Worm (Caenorhabditis elegans): Measurements from ENCODE around the gene T26C11.9.

Gene T26C11.9

ce11 chrX:1850525-1850924, 3.1 kb downstream of the T26C11.9 start:
- no peak for TF ChIP-seq F16B12.6 (tag; optimal IDR thresholded peaks at IDR 0.05)
- TF ChIP-seq lir-3 (tag; optimal IDR thresholded peaks at IDR 0.05; ENCODE audit: poor library complexity): no peak
- no peak for TF ChIP-seq pqm-1 (tag; optimal IDR thresholded peaks at IDR 0.05)
- TF ChIP-seq nhr-76 (tag; optimal IDR thresholded peaks at IDR 0.05): no peak
- no peak for TF ChIP-seq fkh-8 (tag; optimal IDR thresholded peaks at IDR 0.05)
- TF ChIP-seq skn-1 (tag; optimal IDR thresholded peaks at IDR 0.05): no peak
- TF ChIP-seq fkh-10 (GFP tag; optimal IDR thresholded peaks at IDR 0.05): no peak
- no peak for TF ChIP-seq aly-2 (tag; optimal IDR thresholded peaks at IDR 0.05)
- TF ChIP-seq ztf-4 (tag; optimal IDR thresholded peaks at IDR 0.05): no peak
- no peak for TF ChIP-seq hlh-4 (tag; optimal IDR thresholded peaks at IDR 0.05)
- TF ChIP-seq isw-1 (GFP tag; IDR thresholded peaks at IDR 0.05): no peak
- no peak for TF ChIP-seq aha-1 (tag; optimal IDR thresholded peaks at IDR 0.05)
- no peak for TF ChIP-seq ceh-90 (tag; optimal IDR thresholded peaks at IDR 0.05)
- TF ChIP-seq unc-62 (GFP tag; optimal IDR thresholded peaks at IDR 0.05): no peak
- no peak for TF ChIP-seq tlp-1 (tag; optimal IDR thresholded peaks at IDR 0.05)
- TF ChIP-seq nhr-19 (GFP tag; conservative IDR thresholded peaks at IDR 0.05): no peak
- no peak for TF ChIP-seq elt-3 (tag; optimal IDR thresholded peaks at IDR 0.05)
- TF ChIP-seq nhr-11 (tag; optimal IDR thresholded peaks at IDR 0.05): no peak

ce11 chrX:1848575-1848974, 5.1 kb downstream of the T26C11.9 start, which contains the start of gene ceh-41:
TSS of gene ceh-41 (minus strand) at chrX:1848675.
- TF ChIP-seq grh-1 (GFP tag; IDR thresholded peaks at IDR 0.05): no peak
- no peak for TF ChIP-seq nhr-71 (tag; optimal IDR thresholded peaks at IDR 0.05)
- TF ChIP-seq pag-3 (tag; optimal IDR thresholded peaks at IDR 0.05; ENCODE audit: borderline replicate concordance, insufficient read depth): no peak
- no peak for TF ChIP-seq elt-3 (tag; optimal IDR thresholded peaks at IDR 0.05)
- TF ChIP-seq unc-62 (GFP tag; optimal IDR thresholded peaks at IDR 0.05): no peak
- TF ChIP-seq mef-2 (tag; optimal IDR thresholded peaks at IDR 0.05): no peak
- TF ChIP-seq nhr-85 (tag): no peak
- no peak for TF ChIP-seq efl-1 (optimal IDR thresholded peaks at IDR 0.05)
- peak in 1 of 2 experiments; percentile 17 for TF ChIP-seq efl-1 (GFP tag; optimal IDR thresholded peaks at IDR 0.05 in 1 of 2)

ce11 chrX:1847685-1848084, 6.0 kb downstream of the T26C11.9 start:
- TF ChIP-seq lin-39 (tag; optimal IDR thresholded peaks at IDR 0.05) (no peak), ama-1 (optimal IDR thresholded peaks at IDR 0.05) (no peak), mef-2 (tag; optimal IDR thresholded peaks at IDR 0.05) (no peak), fkh-4 (tag; optimal IDR thresholded peaks at IDR 0.05; ENCODE audit: borderline replicate concordance) (no peak)

- no peak for TF ChIP-seq ceh-90 (tag; optimal IDR thresholded peaks at IDR 0.05)
- no peak for TF ChIP-seq vab-15 (tag; optimal IDR thresholded peaks at IDR 0.05)
- TF ChIP-seq ama-1 (optimal IDR thresholded peaks at IDR 0.05): no peak
- no peak for TF ChIP-seq hlh-17 (GFP tag; optimal IDR thresholded peaks at IDR 0.05; ENCODE audit: borderline replicate concordance)
- no peak for TF ChIP-seq unc-86 (tag; optimal IDR thresholded peaks at IDR 0.05)
- no peak for TF ChIP-seq Y116A8C.19 (tag; optimal IDR thresholded peaks at IDR 0.05; ENCODE audit: borderline replicate concordance)
- TF ChIP-seq nhr-71 (tag; optimal IDR thresholded peaks at IDR 0.05): peak; percentile 36
- TF ChIP-seq efl-3 (GFP tag; optimal IDR thresholded peaks at IDR 0.05): no peak
- TF ChIP-seq elt-3 (tag; optimal IDR thresholded peaks at IDR 0.05): no peak
- TF ChIP-seq unc-98 (GFP tag; IDR thresholded peaks at IDR 0.05): no peak
- TF ChIP-seq lin-35 (GFP tag; optimal IDR thresholded peaks at IDR 0.05): peak; percentile 49 to 88
- TF ChIP-seq pax-3 (tag; optimal IDR thresholded peaks at IDR 0.05): no peak
- TF ChIP-seq nhr-90 (tag; optimal IDR thresholded peaks at IDR 0.05; ENCODE audit: poor library complexity): no peak
- no peak for TF ChIP-seq F16B12.6 (tag; optimal IDR thresholded peaks at IDR 0.05)
- TF ChIP-seq snpc-4 (tag; optimal IDR thresholded peaks at IDR 0.05): no peak
- TF ChIP-seq nhr-47 (tag; optimal IDR thresholded peaks at IDR 0.05): peak; percentile 47
- no peak for TF ChIP-seq aha-1 (tag; optimal IDR thresholded peaks at IDR 0.05)
- no peak for TF ChIP-seq pqm-1 (tag; optimal IDR thresholded peaks at IDR 0.05)
- no peak for TF ChIP-seq pag-3 (tag; optimal IDR thresholded peaks at IDR 0.05; ENCODE audit: borderline replicate concordance, insufficient read depth)
- TF ChIP-seq swsn-7 (tag; optimal IDR thresholded peaks at IDR 0.05): no peak
- TF ChIP-seq hpl-2 (GFP tag; optimal IDR thresholded peaks at IDR 0.05): no peak
- no peak for TF ChIP-seq zag-1 (tag; optimal IDR thresholded peaks at IDR 0.05)
- TF ChIP-seq egl-27 (tag; optimal IDR thresholded peaks at IDR 0.05): no peak
- no peak for TF ChIP-seq sptf-1 (tag; optimal IDR thresholded peaks at IDR 0.05)
- TF ChIP-seq tlp-1 (tag; optimal IDR thresholded peaks at IDR 0.05): no peak
- no peak for TF ChIP-seq fkh-8 (tag; optimal IDR thresholded peaks at IDR 0.05)
- TF ChIP-seq fkh-4 (tag; optimal IDR thresholded peaks at IDR 0.05; ENCODE audit: borderline replicate concordance): no peak
- TF ChIP-seq nhr-12 (tag; optimal IDR thresholded peaks at IDR 0.05): no peak
- TF ChIP-seq nhr-85 (tag): no peak
- no peak for TF ChIP-seq nhr-19 (GFP tag; conservative IDR thresholded peaks at IDR 0.05)
- TF ChIP-seq blmp-1 (tag; optimal IDR thresholded peaks at IDR 0.05): no peak
- peak; percentile 50 for TF ChIP-seq snu-23 (GFP tag; optimal IDR thresholded peaks at IDR 0.05)
Observed at ce11 chrX:1845493-1845892, 8.2 kb downstream of the T26C11.9 start, which contains the start of gene T26C11.4. TSS of gene T26C11.4 (minus strand) at chrX:1845546.
